Fruit fly (Drosophila melanogaster): Measurements from ENCODE around the gene Sirt2.

Sirt2 gene

DNA sequence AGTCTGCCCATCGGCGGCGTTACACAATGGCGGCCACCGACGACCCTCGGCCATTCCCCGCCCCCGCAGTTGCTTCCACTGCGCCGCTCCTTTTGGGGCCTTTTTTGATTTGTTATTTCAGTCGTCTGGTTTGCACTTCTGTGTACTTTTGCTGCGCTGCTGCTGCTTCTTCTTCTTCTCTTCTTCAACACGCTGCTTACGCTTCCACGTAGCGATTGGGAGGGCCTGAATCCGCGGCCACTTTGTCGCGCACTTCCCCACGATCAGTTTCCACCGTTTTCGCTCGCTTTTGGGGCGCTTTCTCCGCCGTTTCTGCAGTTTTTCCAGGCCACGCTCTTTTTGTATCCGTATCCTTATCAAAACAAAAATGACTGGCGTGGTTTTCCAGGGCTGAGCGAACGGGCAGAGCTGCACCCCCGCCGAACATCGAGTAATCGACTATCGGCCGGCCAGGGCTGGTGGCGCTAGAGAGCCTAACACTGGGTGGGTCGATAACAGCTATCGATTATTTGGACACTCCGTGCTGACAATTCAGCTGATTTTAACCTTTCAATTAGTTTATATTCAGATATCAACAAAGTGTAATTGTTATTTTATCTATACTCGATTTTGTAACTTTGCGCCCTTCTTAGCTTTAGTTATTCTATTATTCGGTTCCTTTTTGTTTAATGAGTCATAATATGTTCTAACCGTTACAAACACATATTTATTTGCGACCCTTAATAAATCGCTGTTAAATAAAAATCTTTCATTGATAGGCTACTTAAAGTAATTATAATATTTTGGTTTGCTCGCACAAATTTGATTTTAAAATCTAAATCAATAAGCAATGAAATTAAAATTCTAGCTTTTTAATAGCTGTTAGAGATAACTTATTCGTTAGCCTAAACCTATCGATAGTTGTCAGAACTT, at the start of gene Sirt2, which contains the start of gene CG4360 (continued):
- TF ChIP-seq CG4617 (GFP tag; optimal IDR thresholded peaks at IDR 0.05; ENCODE audit: borderline replicate concordance), result peak; percentile 81
- peak; percentile 47 for TF ChIP-seq ERR (GFP tag; optimal IDR thresholded peaks at IDR 0.05)
- peak; percentile 27 for TF ChIP-seq CG30020 (tag; optimal IDR thresholded peaks at IDR 0.05)
- peak; percentile 85 for TF ChIP-seq CG14860 (GFP tag; IDR thresholded peaks at IDR 0.05; ENCODE audit: partially characterized antibody)
- peak; percentile 69 for TF ChIP-seq nerfin-2 (GFP tag; IDR thresholded peaks at IDR 0.05; ENCODE audit: partially characterized antibody)
- no peak for TF ChIP-seq so (GFP tag; IDR thresholded peaks at IDR 0.05)
- TF ChIP-seq CG10979 (tag; optimal IDR thresholded peaks at IDR 0.05), result no peak
- peak; percentile 57; the same call in 1 of the 2 replicates for TF ChIP-seq chm (GFP tag; IDR thresholded peaks at IDR 0.05)
- no peak for TF ChIP-seq Trl (optimal IDR thresholded peaks at IDR 0.05)
- TF ChIP-seq Trl (GFP tag; optimal IDR thresholded peaks at IDR 0.05), result peak; percentile 40
- TF ChIP-seq CG3847 (GFP tag; IDR thresholded peaks at IDR 0.05), result peak; percentile 51
- peak; percentile 76 for TF ChIP-seq Max (GFP tag; optimal IDR thresholded peaks at IDR 0.05)
- TF ChIP-seq CG13775 (GFP tag; optimal IDR thresholded peaks at IDR 0.05), result peak; percentile 31
- TF ChIP-seq lmd (GFP tag; IDR thresholded peaks at IDR 0.05), result peak; percentile 39
- TF ChIP-seq Atf-2 (GFP tag; optimal IDR thresholded peaks at IDR 0.05), result peak; percentile 37
- TF ChIP-seq Hmx (GFP tag; optimal IDR thresholded peaks at IDR 0.05), result peak; percentile 36

DNA sequence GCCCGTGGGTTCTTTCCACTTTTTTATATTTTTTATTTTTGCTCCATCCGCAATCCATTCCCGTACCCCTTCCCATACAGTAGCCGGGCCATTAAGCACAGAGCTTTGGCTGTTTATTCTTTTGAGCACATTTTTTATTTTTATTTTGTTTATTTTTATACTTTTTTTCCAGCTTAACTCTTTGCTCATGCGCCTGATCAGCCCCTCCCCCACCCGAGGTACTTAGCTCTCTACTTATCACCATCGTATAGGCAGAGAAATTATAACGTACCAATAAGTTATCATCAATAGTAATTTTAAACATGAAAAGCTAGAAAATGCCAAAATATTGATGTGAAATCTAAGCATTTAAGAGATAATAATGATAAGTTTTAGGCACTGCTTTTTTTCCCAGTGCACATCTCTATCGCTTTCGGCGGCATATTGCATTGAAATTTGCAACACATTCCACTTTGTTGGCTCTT, 47.7 kb upstream of the Sirt2 start:
- TF ChIP-seq CG31388 (GFP tag; optimal IDR thresholded peaks at IDR 0.05), result no peak
- TF ChIP-seq p53 (GFP tag; optimal IDR thresholded peaks at IDR 0.05), result no peak
- TF ChIP-seq ERR (GFP tag; optimal IDR thresholded peaks at IDR 0.05), result no peak
- TF ChIP-seq Med (GFP tag), result peak; percentile 74
- TF ChIP-seq CG10321 (GFP tag; IDR thresholded peaks at IDR 0.05), result no peak
- no peak for TF ChIP-seq Rfx (GFP tag; IDR thresholded peaks at IDR 0.05)
- peak; percentile 45 for TF ChIP-seq nom (GFP tag; optimal IDR thresholded peaks at IDR 0.05)
- TF ChIP-seq sens (GFP tag), result peak; percentile 26
- TF ChIP-seq bowl (GFP tag; IDR thresholded peaks at IDR 0.05), result no peak
- peak in 1 of 2 experiments; percentile 48 for TF ChIP-seq bsh (GFP tag; optimal IDR thresholded peaks at IDR 0.05)
- TF ChIP-seq CG11093 (GFP tag; IDR thresholded peaks at IDR 0.05), result no peak
- no peak for TF ChIP-seq CG8924 (tag; optimal IDR thresholded peaks at IDR 0.05)
- peak; percentile 61 for TF ChIP-seq Drgx (GFP tag; IDR thresholded peaks at IDR 0.05)
- TF ChIP-seq pan (optimal IDR thresholded peaks at IDR 0.05), result no peak
- TF ChIP-seq pan (GFP tag; optimal IDR thresholded peaks at IDR 0.05 in 1 of 2, IDR thresholded peaks at IDR 0.05 in 1 of 2), result no peak
- no peak for TF ChIP-seq tgo (GFP tag; IDR thresholded peaks at IDR 0.05)
- no peak for TF ChIP-seq Sry-β (GFP tag; optimal IDR thresholded peaks at IDR 0.05)
- no peak for TF ChIP-seq CTCF (GFP tag; optimal IDR thresholded peaks at IDR 0.05)
- TF ChIP-seq CG2678 (tag; optimal IDR thresholded peaks at IDR 0.05), result no peak
- no peak for TF ChIP-seq Adf1 (GFP tag; IDR thresholded peaks at IDR 0.05)
- no peak for TF ChIP-seq Hr78 (GFP tag; optimal IDR thresholded peaks at IDR 0.05)
- no peak for TF ChIP-seq Side (GFP tag; optimal IDR thresholded peaks at IDR 0.05)
- TF ChIP-seq Spps (tag; optimal IDR thresholded peaks at IDR 0.05), result no peak
- TF ChIP-seq tup (GFP tag; optimal IDR thresholded peaks at IDR 0.05), result no peak
- TF ChIP-seq Gug (GFP tag; IDR thresholded peaks at IDR 0.05), result no peak
